Fruit fly (Drosophila melanogaster): ENCODE measurements around the gene mfrn.

The mfrn gene

DNA sequence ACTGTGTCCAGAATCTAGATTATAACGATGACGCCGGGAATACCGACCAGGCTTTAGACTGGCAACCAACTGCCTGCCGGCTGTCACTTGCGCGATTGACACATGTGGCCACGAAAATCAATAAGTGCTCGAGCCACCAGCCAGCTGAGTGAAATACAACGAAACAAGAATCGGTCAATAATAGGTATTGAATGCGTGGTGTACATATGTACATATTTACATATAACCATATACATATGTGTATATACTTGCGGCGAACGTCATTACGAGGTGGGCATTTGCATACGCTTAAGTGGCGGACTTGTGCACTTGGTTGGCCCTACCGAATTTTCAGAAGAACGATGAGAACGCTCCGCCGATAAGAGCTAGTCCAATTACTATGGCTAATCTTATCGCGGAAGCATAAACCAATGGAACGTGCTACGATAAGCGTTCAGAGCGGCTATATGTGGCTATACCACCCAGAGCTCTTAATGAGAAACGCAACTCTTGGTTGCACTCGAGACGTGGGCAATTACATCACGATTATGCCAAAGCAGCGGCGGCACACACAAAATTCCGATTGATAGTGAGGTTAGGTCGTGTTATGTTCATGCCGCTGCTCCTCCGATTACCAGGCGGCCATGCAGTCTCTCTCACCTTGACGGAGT lies 1.1 kb downstream of the mfrn start (continued):
- TF ChIP-seq Adf1 (GFP tag; IDR thresholded peaks at IDR 0.05), result no peak
- no peak for TF ChIP-seq trem (tag; optimal IDR thresholded peaks at IDR 0.05)
- TF ChIP-seq shn (GFP tag; optimal IDR thresholded peaks at IDR 0.05), result no peak
- no peak for TF ChIP-seq jumu (GFP tag; optimal IDR thresholded peaks at IDR 0.05)
- no peak for TF ChIP-seq ind (GFP tag; optimal IDR thresholded peaks at IDR 0.05)
- no peak for TF ChIP-seq Scr (GFP tag; IDR thresholded peaks at IDR 0.05; ENCODE audit: partially characterized antibody)
- peak; percentile 34 for TF ChIP-seq odd (GFP tag; optimal IDR thresholded peaks at IDR 0.05)
- TF ChIP-seq CG16813 (GFP tag; IDR thresholded peaks at IDR 0.05; ENCODE audit: partially characterized antibody), result no peak
- TF ChIP-seq Stat92E (GFP tag; optimal IDR thresholded peaks at IDR 0.05), result no peak
- no peak for TF ChIP-seq Nf-YC (tag; optimal IDR thresholded peaks at IDR 0.05)
- TF ChIP-seq caup (GFP tag; optimal IDR thresholded peaks at IDR 0.05; ENCODE audit: severe bottlenecking), result peak; percentile 7
- TF ChIP-seq dati (GFP tag; IDR thresholded peaks at IDR 0.05), result no peak
- no peak for TF ChIP-seq Jarid2 (GFP tag; optimal IDR thresholded peaks at IDR 0.05)
- no peak for TF ChIP-seq psq (GFP tag; optimal IDR thresholded peaks at IDR 0.05)
- peak; percentile 28 for TF ChIP-seq CG5180 (GFP tag; optimal IDR thresholded peaks at IDR 0.05)
- peak; percentile 48; the same call in 1 of the 2 replicates for TF ChIP-seq Xrp1 (GFP tag; IDR thresholded peaks at IDR 0.05)
- peak; percentile 10; the same call in 1 of the 3 replicates for TF ChIP-seq CG11093 (GFP tag; IDR thresholded peaks at IDR 0.05)
- TF ChIP-seq Hsf (GFP tag; optimal IDR thresholded peaks at IDR 0.05), result no peak
- no peak for TF ChIP-seq CG7928 (GFP tag; optimal IDR thresholded peaks at IDR 0.05)
- TF ChIP-seq Pdp1 (GFP tag; optimal IDR thresholded peaks at IDR 0.05), result peak in 1 of 2 experiments; percentile 98
- no peak for TF ChIP-seq NC2β (GFP tag; optimal IDR thresholded peaks at IDR 0.05)
- TF ChIP-seq CG31441 (GFP tag; IDR thresholded peaks at IDR 0.05), result 0 out of 2 replicates have a peak, but pooled peaks have one; percentile 12
- TF ChIP-seq tx (GFP tag; optimal IDR thresholded peaks at IDR 0.05), result no peak
- TF ChIP-seq Aef1 (GFP tag; IDR thresholded peaks at IDR 0.05), result no peak
- TF ChIP-seq B-H1 (GFP tag; IDR thresholded peaks at IDR 0.05), result no peak
- no peak for TF ChIP-seq HmgD (GFP tag; optimal IDR thresholded peaks at IDR 0.05)
- no peak for TF ChIP-seq CG17359 (tag; optimal IDR thresholded peaks at IDR 0.05)
- no peak for TF ChIP-seq zfh2 (GFP tag; optimal IDR thresholded peaks at IDR 0.05)
- no peak for TF ChIP-seq gro (GFP tag; optimal IDR thresholded peaks at IDR 0.05)
- TF ChIP-seq CG13123 (GFP tag; optimal IDR thresholded peaks at IDR 0.05), result no peak
- no peak for TF ChIP-seq knrl (GFP tag; IDR thresholded peaks at IDR 0.05; ENCODE audit: partially characterized antibody)
- TF ChIP-seq Doc3 (GFP tag; IDR thresholded peaks at IDR 0.05; ENCODE audit: partially characterized antibody), result no peak
- TF ChIP-seq Six4 (GFP tag; optimal IDR thresholded peaks at IDR 0.05), result no peak
- no peak for TF ChIP-seq en (GFP tag; optimal IDR thresholded peaks at IDR 0.05)
- TF ChIP-seq dmrt11E (tag; optimal IDR thresholded peaks at IDR 0.05), result peak; percentile 8
- no peak for TF ChIP-seq CG8478 (optimal IDR thresholded peaks at IDR 0.05)
- TF ChIP-seq gce (GFP tag; IDR thresholded peaks at IDR 0.05), result no peak
- TF ChIP-seq CG16863 (GFP tag; optimal IDR thresholded peaks at IDR 0.05), result peak; percentile 12
- no peak for TF ChIP-seq CG30020 (tag; optimal IDR thresholded peaks at IDR 0.05)
- TF ChIP-seq CG10147 (GFP tag; optimal IDR thresholded peaks at IDR 0.05), result no peak
- no peak for TF ChIP-seq MESR4 (GFP tag; optimal IDR thresholded peaks at IDR 0.05)
- no peak for TF ChIP-seq fd96Cb (tag; optimal IDR thresholded peaks at IDR 0.05)
- no peak for TF ChIP-seq CG3726 (GFP tag; IDR thresholded peaks at IDR 0.05)
- peak; percentile 82 for TF ChIP-seq cwo (GFP tag; optimal IDR thresholded peaks at IDR 0.05)
- peak; percentile 41 for TF ChIP-seq PHDP (tag; optimal IDR thresholded peaks at IDR 0.05)
- no peak for TF ChIP-seq CG6654 (GFP tag; optimal IDR thresholded peaks at IDR 0.05)
- TF ChIP-seq dm (GFP tag; optimal IDR thresholded peaks at IDR 0.05), result no peak
- TF ChIP-seq gfzf (GFP tag; optimal IDR thresholded peaks at IDR 0.05), result no peak
- no peak for TF ChIP-seq bbx (GFP tag; IDR thresholded peaks at IDR 0.05; ENCODE audit: partially characterized antibody)
- no peak for TF ChIP-seq Dp (GFP tag; optimal IDR thresholded peaks at IDR 0.05)

Measured in whole organism, embryonic.